Fruit fly (Drosophila melanogaster): Measurements from ENCODE around the gene CAH2.

The CAH2 gene

DNA sequence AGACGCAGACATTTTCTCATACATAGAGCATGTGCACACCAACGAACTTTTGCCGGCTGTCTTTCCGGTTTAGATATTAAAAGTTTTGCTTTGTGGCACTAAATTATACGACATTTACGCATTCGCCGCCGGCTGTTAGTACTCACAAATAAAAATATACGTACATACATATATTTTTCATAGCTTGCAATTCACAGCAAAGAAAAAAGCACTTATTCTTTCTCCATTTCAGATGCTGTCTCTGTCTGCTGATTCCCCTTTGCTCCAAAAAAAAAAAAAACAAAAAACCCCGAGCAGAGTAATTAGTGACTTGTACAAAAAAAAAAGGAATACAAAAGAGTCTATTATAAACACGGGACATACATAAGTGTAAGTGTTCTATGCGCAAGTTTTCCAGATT is at the start of gene CAH2:
Gene CAH2, plus strand, starts transcription at position 301 of the 400 bp plus-strand sequence.
- no peak for TF ChIP-seq tj (GFP tag; optimal IDR thresholded peaks at IDR 0.05)
- no peak for TF ChIP-seq CG33017 (tag; optimal IDR thresholded peaks at IDR 0.05)
- no peak for TF ChIP-seq toe (GFP tag; optimal IDR thresholded peaks at IDR 0.05)
- TF ChIP-seq CG7101 (tag; optimal IDR thresholded peaks at IDR 0.05): no peak
- no peak for TF ChIP-seq CG1620 (GFP tag; optimal IDR thresholded peaks at IDR 0.05)
- no peak for TF ChIP-seq bab1 (GFP tag; optimal IDR thresholded peaks at IDR 0.05)
- no peak for TF ChIP-seq ovo (GFP tag; optimal IDR thresholded peaks at IDR 0.05)

DNA sequence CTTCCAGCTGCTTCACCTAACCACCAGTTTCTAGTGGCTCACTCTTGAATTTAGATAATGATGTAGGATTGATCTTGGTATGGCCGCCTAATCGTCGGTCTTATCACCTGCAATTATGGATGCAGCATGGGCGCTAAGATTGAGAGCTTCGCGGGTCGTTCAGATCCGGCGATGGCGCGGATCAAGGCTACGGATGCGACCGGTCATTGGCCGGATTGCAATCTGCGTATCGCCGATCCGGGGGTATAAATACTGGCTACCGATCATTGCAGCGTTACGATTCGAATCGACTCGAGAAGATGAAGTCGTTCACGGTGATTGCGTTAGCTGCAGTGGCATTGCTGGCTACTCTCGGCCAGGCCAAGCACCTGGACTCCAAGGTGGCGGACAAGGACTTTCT is 48.3 kb upstream of the CAH2 start, which contains the start of gene Lsp2:
Gene Lsp2, plus strand, starts transcription at position 283 of the 400 bp plus-strand sequence.
- TF ChIP-seq cnc (optimal IDR thresholded peaks at IDR 0.05) (no peak), Mnt (GFP tag; optimal IDR thresholded peaks at IDR 0.05) (no peak), ovo (GFP tag; optimal IDR thresholded peaks at IDR 0.05) (no peak), CG7045 (GFP tag; optimal IDR thresholded peaks at IDR 0.05) (no peak), pad (GFP tag; optimal IDR thresholded peaks at IDR 0.05) (no peak), CG33017 (tag; optimal IDR thresholded peaks at IDR 0.05) (no peak), CG7101 (tag; optimal IDR thresholded peaks at IDR 0.05) (no peak), CG11617 (GFP tag; optimal IDR thresholded peaks at IDR 0.05) (no peak), tj (GFP tag; optimal IDR thresholded peaks at IDR 0.05) (no peak), Hr96 (GFP tag; optimal IDR thresholded peaks at IDR 0.05) (no peak), CG12768 (GFP tag; optimal IDR thresholded peaks at IDR 0.05) (no peak), Clk (GFP tag; optimal IDR thresholded peaks at IDR 0.05) (no peak), toe (GFP tag; optimal IDR thresholded peaks at IDR 0.05) (no peak), bab1 (GFP tag; optimal IDR thresholded peaks at IDR 0.05) (no peak)

- TF ChIP-seq tj (GFP tag; optimal IDR thresholded peaks at IDR 0.05) (peak; percentile 49), CG7045 (GFP tag; optimal IDR thresholded peaks at IDR 0.05) (peak; percentile 69), Mnt (GFP tag; optimal IDR thresholded peaks at IDR 0.05) (peak; percentile 60), kay (GFP tag; ENCODE audit: borderline replicate concordance) (no peak), Clk (GFP tag; optimal IDR thresholded peaks at IDR 0.05) (peak; percentile 46), CG5204 (GFP tag; optimal IDR thresholded peaks at IDR 0.05) (no peak), toe (GFP tag; optimal IDR thresholded peaks at IDR 0.05) (peak; percentile 71), Hr96 (GFP tag; optimal IDR thresholded peaks at IDR 0.05) (peak; percentile 55), ovo (GFP tag; optimal IDR thresholded peaks at IDR 0.05) (peak; percentile 47), CG11617 (GFP tag; optimal IDR thresholded peaks at IDR 0.05) (peak; percentile 84), CG1620 (GFP tag; optimal IDR thresholded peaks at IDR 0.05) (peak; percentile 71), CG12768 (GFP tag; optimal IDR thresholded peaks at IDR 0.05) (peak; percentile 60), Crg-1 (GFP tag; optimal IDR thresholded peaks at IDR 0.05) (peak; percentile 36), bab1 (GFP tag; optimal IDR thresholded peaks at IDR 0.05) (peak; percentile 80), CG7101 (tag; optimal IDR thresholded peaks at IDR 0.05) (peak; percentile 77), cic (GFP tag; optimal IDR thresholded peaks at IDR 0.05) (no peak), cnc (optimal IDR thresholded peaks at IDR 0.05) (no peak), CG33017 (tag; optimal IDR thresholded peaks at IDR 0.05) (peak; percentile 63), CG14711 (tag; optimal IDR thresholded peaks at IDR 0.05) (peak; percentile 85), pad (GFP tag; optimal IDR thresholded peaks at IDR 0.05) (peak; percentile 48)
Measured at dm6 chr3L:12131918-12132317, 45.5 kb upstream of the CAH2 start, which contains the start of gene DEF8. DEF8 (plus strand) TSS chr3L:12132146.

DNA sequence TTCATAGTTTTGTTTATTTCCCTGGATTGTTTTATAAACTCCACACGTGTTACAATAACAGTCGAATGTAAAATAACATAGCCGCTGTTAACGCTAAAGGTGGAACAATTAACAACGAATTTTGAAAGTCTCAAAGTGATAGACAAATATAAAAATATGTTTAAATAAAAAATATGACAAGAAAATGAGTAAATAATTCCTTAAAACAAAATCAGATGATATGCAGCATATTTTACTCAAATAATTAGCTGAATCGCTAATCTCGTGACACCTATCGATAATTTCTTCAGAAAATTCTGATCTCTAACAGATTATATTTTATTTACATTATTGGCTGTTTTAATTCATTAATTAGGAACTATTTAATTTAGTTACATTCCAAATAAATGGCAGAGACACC is 40.8 kb upstream of the CAH2 start, which contains the start of the genes CG5645 and Atg12:
Gene CG5645, minus strand, starts transcription at position 77 of the 400 bp plus-strand sequence.
Gene Atg12, plus strand, starts transcription at position 338 of the 400 bp plus-strand sequence.
- TF ChIP-seq CG11617 (GFP tag; optimal IDR thresholded peaks at IDR 0.05): peak; percentile 68
- peak; percentile 75 for TF ChIP-seq Mnt (GFP tag; optimal IDR thresholded peaks at IDR 0.05)
- TF ChIP-seq Clk (GFP tag; optimal IDR thresholded peaks at IDR 0.05): peak; percentile 1
- no peak for TF ChIP-seq Crg-1 (GFP tag; optimal IDR thresholded peaks at IDR 0.05)
- TF ChIP-seq CG12768 (GFP tag; optimal IDR thresholded peaks at IDR 0.05): peak; percentile 67
- peak; percentile 50 for TF ChIP-seq toe (GFP tag; optimal IDR thresholded peaks at IDR 0.05)
- TF ChIP-seq pad (GFP tag; optimal IDR thresholded peaks at IDR 0.05): peak; percentile 4
- TF ChIP-seq Hr96 (GFP tag; optimal IDR thresholded peaks at IDR 0.05): peak; percentile 24
- TF ChIP-seq cnc (optimal IDR thresholded peaks at IDR 0.05): no peak
- TF ChIP-seq CG1620 (GFP tag; optimal IDR thresholded peaks at IDR 0.05): peak; percentile 51
- no peak for TF ChIP-seq kay (GFP tag; ENCODE audit: borderline replicate concordance)
- no peak for TF ChIP-seq CG5204 (GFP tag; optimal IDR thresholded peaks at IDR 0.05)
- peak; percentile 46 for TF ChIP-seq tj (GFP tag; optimal IDR thresholded peaks at IDR 0.05)
- peak; percentile 83 for TF ChIP-seq CG7101 (tag; optimal IDR thresholded peaks at IDR 0.05)
- peak; percentile 74 for TF ChIP-seq CG7045 (GFP tag; optimal IDR thresholded peaks at IDR 0.05)
- peak; percentile 55 for TF ChIP-seq CG33017 (tag; optimal IDR thresholded peaks at IDR 0.05)
- peak; percentile 84 for TF ChIP-seq CG14711 (tag; optimal IDR thresholded peaks at IDR 0.05)
- peak; percentile 93 for TF ChIP-seq bab1 (GFP tag; optimal IDR thresholded peaks at IDR 0.05)
- no peak for TF ChIP-seq ovo (GFP tag; optimal IDR thresholded peaks at IDR 0.05)
- no peak for TF ChIP-seq cic (GFP tag; optimal IDR thresholded peaks at IDR 0.05)

- TF ChIP-seq CG5204 (GFP tag; optimal IDR thresholded peaks at IDR 0.05) (no peak), Hr96 (GFP tag; optimal IDR thresholded peaks at IDR 0.05) (peak; percentile 88), pad (GFP tag; optimal IDR thresholded peaks at IDR 0.05) (peak; percentile 70), CG7101 (tag; optimal IDR thresholded peaks at IDR 0.05) (peak; percentile 83), CG33017 (tag; optimal IDR thresholded peaks at IDR 0.05) (peak; percentile 73), bab1 (GFP tag; optimal IDR thresholded peaks at IDR 0.05) (peak; percentile 69), CG1620 (GFP tag; optimal IDR thresholded peaks at IDR 0.05) (peak; percentile 85), tj (GFP tag; optimal IDR thresholded peaks at IDR 0.05) (peak; percentile 90), kay (GFP tag; ENCODE audit: borderline replicate concordance) (no peak), cic (GFP tag; optimal IDR thresholded peaks at IDR 0.05) (peak; percentile 48), Crg-1 (GFP tag; optimal IDR thresholded peaks at IDR 0.05) (peak; percentile 77), ovo (GFP tag; optimal IDR thresholded peaks at IDR 0.05) (peak; percentile 61), CG14711 (tag; optimal IDR thresholded peaks at IDR 0.05) (peak; percentile 68), CG11617 (GFP tag; optimal IDR thresholded peaks at IDR 0.05) (peak; percentile 85), toe (GFP tag; optimal IDR thresholded peaks at IDR 0.05) (peak; percentile 94), CG12768 (GFP tag; optimal IDR thresholded peaks at IDR 0.05) (peak; percentile 88), CG7045 (GFP tag; optimal IDR thresholded peaks at IDR 0.05) (peak; percentile 87), cnc (optimal IDR thresholded peaks at IDR 0.05) (no peak), Mnt (GFP tag; optimal IDR thresholded peaks at IDR 0.05) (peak; percentile 73), Clk (GFP tag; optimal IDR thresholded peaks at IDR 0.05) (peak; percentile 85)
Measured at dm6 chr3L:12138113-12138899, 39.1 kb upstream of the CAH2 start, which contains the start of the genes ND-SGDH and RhoGAP68F. ND-SGDH (minus strand) TSS chr3L:12138584. RhoGAP68F (plus strand) TSS chr3L:12138868.

Data from whole organism, adult.